Worm (Caenorhabditis elegans) whole organism, L2 larva: ENCODE results near the gene dhs-12.

ENCODE experiments used
- blmp-1 ChIP-seq: sonication (generic microtip); optimal IDR thresholded peaks from 2 replicates; lab custom pipeline; 2017; ENCODE audit warnings: missing genetic modification characterization, mild to moderate bottlenecking, missing compliant biosample characterization, antibody characterized with exemption, moderate library complexity; ENCODE audit not compliant: insufficient read depth
- crh-2 ChIP-seq: sonication (generic microtip); optimal IDR thresholded peaks from 2 replicates; lab custom pipeline; 2017; ENCODE audit warnings: missing biosample characterization, missing genetic modification characterization

ce11 chrIV:10144909-10145308 is 2.7 kb downstream of the dhs-12 start:
- TF ChIP-seq crh-2 (tag; lab: Kevin White, UChicago) (no peak), blmp-1 (no peak)
